Worm (Caenorhabditis elegans) whole organism, mixed stage, embryonic: ENCODE data around the gene T18D3.1.
A peak's percentile ranks its signal among the peaks of the same experiment; 100 is the strongest.

Experiments
- M03D4.4 ChIP-seq: sonication (generic microtip); optimal IDR thresholded peaks from 2 replicates; lab custom pipeline; 2017; ENCODE audit warnings: mild to moderate bottlenecking, missing genetic modification characterization, missing compliant biosample characterization
- ceh-39 ChIP-seq: fragments of 150-350 bp; optimal IDR thresholded peaks from 2 replicates; lab custom pipeline; 2014; ENCODE audit warnings: missing biosample characterization, missing genetic modification characterization
- drap-1 ChIP-seq: fragments of 200-800 bp; sonication (Bioruptor generic); optimal IDR thresholded peaks from 3 replicates; lab custom pipeline; 2018; ENCODE audit warnings: mild to moderate bottlenecking, missing genetic modification characterization, missing compliant biosample characterization
- flh-1 ChIP-seq: fragments of 200-800 bp; sonication (Bioruptor generic); optimal IDR thresholded peaks from 2 replicates; lab custom pipeline; 2018; ENCODE audit warnings: mild to moderate bottlenecking, missing genetic modification characterization, moderate library complexity, missing compliant biosample characterization
- hlh-1 ChIP-seq: fragments of 150-350 bp; optimal IDR thresholded peaks from 2 replicates; lab custom pipeline; 2014; ENCODE audit warnings: missing biosample characterization, missing genetic modification reagents, missing genetic modification characterization
- mab-5 ChIP-seq: fragments of 150-350 bp; optimal IDR thresholded peaks from 2 replicates; lab custom pipeline; 2014; ENCODE audit warnings: missing biosample characterization, missing genetic modification characterization
- nhr-28 ChIP-seq: fragments of 150-350 bp; optimal IDR thresholded peaks from 2 replicates; lab custom pipeline; 2014; ENCODE audit warnings: missing biosample characterization, missing genetic modification characterization
- pha-4 ChIP-seq: fragments of 150-350 bp; optimal IDR thresholded peaks from 2 replicates; lab custom pipeline; 2018; ENCODE audit warnings: missing biosample characterization, missing genetic modification reagents, missing genetic modification characterization

The T18D3.1 gene

DNA sequence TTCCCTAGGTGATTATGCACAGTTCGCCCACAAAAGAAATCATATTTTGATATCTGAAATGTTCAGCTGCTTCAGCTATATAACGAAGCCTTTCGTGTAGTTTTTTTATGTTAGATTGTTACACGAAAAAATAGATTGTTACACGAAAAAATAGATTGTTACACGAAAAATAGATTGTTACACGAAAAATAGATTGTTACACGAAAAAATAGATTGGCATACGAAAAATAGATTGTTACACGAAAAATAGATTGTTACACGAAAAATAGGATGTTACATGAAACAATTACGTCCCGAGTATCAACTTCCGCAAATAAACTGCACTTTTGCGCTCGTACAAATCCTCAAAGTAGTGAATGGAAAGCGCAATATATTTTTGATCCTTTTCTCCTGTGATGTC, 48.0 kb downstream of the T18D3.1 start:
- TF ChIP-seq M03D4.4: peak; percentile 22

DNA sequence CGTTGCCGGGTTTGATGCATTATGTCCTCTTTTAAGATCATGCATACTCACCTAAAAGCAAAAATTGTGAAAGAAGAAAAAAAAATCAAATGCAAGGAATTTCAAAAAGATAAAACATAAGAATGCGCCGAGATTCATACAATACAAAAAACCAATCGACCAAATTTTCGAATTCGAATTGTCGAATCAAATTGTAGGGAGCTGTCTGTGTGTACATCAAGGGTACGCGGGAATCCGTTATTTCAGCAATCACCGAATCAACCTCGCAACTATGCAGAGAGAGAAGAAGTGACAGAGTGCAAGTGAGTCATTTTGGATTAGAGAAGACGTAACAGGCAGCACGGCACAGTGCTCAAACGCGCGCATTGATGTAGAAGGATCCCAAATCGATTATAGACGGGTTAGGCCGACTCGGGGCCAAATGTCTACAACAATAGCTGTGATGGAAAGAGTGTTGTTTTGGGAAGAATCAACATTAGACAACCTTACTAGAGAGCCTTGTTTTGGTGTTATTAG, 48.8 kb downstream of the T18D3.1 start, which contains the start of gene sdz-19:
TSS of gene sdz-19 (minus strand) at position 51 of the 516 bp plus-strand sequence.
- no peak for TF ChIP-seq mab-5 (tag; lab: Kevin White, UChicago)
- TF ChIP-seq flh-1 (GFP tag; lab: Kevin White, UChicago): no peak
- TF ChIP-seq drap-1: no peak
- no peak for TF ChIP-seq hlh-1
- no peak for TF ChIP-seq nhr-28 (tag; lab: Kevin White, UChicago)
- TF ChIP-seq ceh-39 (tag; lab: Kevin White, UChicago): no peak
- no peak for TF ChIP-seq pha-4
